Fruit fly (Drosophila melanogaster): ENCODE measurements around the gene CG42728.

CG42728 gene

DNA sequence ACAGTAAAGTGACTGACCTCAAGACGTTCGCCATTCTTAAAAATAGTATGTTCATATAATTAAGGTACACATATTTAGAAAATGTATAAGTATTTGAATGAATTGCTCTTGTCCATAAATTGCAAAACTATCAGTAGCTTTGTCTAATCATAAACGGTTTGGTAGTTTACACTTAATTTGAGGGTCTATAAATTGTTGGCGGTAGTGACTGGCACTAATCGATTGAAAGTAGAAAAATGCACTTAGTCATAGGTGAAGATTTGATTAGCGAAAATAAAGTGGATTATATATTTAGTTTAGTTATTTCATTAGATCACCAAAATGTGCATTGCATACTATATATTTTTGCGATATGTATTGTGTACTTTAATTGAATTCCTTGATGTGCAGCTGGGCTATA, 14.3 kb downstream of the CG42728 start:
- no peak for TF ChIP-seq CG17801 (GFP tag; optimal IDR thresholded peaks at IDR 0.05; ENCODE audit: partially characterized antibody)

DNA sequence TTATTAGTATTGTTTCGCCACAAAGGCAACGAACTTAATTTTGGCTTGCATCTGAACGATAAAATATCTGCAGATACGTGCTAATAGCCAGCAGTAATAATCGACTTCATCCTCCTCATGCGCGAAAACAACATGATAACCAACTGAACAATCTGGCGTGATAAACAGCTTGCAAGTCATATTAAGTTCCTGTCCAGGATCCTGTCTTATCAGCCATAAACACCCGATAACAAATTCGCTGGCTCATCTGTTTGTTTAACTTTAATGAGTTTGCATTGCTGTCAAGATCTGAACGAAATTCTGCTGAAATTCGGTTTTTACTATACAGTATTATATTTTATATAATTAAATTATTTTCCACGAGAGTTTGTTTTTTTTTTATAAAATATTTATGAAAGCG, 14.7 kb downstream of the CG42728 start:
- TF ChIP-seq CG17801 (GFP tag; optimal IDR thresholded peaks at IDR 0.05; ENCODE audit: partially characterized antibody) = no peak

DNA sequence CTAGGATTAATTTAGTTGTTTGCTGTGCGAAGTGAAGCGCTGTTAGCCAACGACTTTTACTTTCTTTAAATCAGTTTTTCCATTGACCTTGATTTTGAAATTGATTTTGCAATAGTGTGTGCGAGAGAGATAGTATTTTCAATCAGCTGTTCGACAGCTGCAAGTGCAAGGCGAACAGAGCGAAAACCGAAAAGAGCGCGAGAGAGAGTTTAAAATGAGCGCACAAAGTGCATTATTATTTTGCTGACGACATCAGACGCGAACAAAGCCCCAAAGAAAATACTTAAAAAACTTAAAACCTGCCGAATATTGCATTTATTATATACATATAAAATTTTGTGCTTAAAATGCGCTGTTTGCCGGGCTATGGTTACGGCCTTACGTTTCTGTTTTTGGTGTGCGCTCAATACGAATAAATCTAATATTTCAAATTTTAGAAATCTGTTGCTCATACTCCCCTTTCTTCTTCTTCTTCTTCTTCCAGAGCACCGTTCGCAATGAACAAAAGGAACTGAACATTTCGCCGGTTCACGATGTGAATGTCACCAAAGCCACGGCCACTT, 16.2 kb downstream of the CG42728 start:
- TF ChIP-seq CG17801 (GFP tag; optimal IDR thresholded peaks at IDR 0.05; ENCODE audit: partially characterized antibody) = peak; percentile 56

DNA sequence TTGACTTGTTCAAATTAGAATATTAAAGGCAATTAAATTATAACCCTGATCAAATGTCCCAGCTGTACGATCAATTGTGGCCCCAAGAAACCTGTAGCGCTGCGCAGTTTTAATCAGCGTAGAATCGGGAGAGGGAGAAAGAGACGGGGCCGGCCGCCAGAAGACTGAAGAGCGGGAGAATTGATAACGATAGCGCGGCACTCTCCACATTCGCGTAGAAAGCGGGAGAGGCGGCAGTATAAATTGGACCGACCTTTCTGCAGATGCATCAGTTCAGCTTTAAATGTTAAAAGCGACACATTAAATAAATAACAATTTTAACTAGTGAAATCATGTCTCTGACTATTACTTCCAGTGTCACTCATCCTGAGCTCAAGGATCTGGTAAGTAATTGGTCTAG, 17.2 kb downstream of the CG42728 start, which contains the start of gene MsrA:
Gene MsrA (plus strand): TSS at position 266 of the 400 bp plus-strand sequence.
- peak; percentile 36 for TF ChIP-seq CG17801 (GFP tag; optimal IDR thresholded peaks at IDR 0.05; ENCODE audit: partially characterized antibody)

- no peak for TF ChIP-seq CG17801 (GFP tag; optimal IDR thresholded peaks at IDR 0.05; ENCODE audit: partially characterized antibody)
Observed at dm6 chr3L:15509398-15509797, 18.6 kb downstream of the CG42728 start, which contains the start of the genes gdl and gdl-ORF39. gdl (plus strand) TSS chr3L:15509445. gdl-ORF39 (plus strand) TSS chr3L:15509445.

- no peak for TF ChIP-seq CG17801 (GFP tag; optimal IDR thresholded peaks at IDR 0.05; ENCODE audit: partially characterized antibody)
Observed at dm6 chr3L:15508750-15509149, 19.2 kb downstream of the CG42728 start, which contains the start of gene Z600. Z600 (plus strand) TSS chr3L:15509061.

- TF ChIP-seq CG17801 (GFP tag; optimal IDR thresholded peaks at IDR 0.05; ENCODE audit: partially characterized antibody) = peak; percentile 99
Observed at dm6 chr3L:15508233-15508632, 19.8 kb downstream of the CG42728 start, which contains the start of gene CG7841. CG7841 (minus strand) TSS chr3L:15508252.

DNA sequence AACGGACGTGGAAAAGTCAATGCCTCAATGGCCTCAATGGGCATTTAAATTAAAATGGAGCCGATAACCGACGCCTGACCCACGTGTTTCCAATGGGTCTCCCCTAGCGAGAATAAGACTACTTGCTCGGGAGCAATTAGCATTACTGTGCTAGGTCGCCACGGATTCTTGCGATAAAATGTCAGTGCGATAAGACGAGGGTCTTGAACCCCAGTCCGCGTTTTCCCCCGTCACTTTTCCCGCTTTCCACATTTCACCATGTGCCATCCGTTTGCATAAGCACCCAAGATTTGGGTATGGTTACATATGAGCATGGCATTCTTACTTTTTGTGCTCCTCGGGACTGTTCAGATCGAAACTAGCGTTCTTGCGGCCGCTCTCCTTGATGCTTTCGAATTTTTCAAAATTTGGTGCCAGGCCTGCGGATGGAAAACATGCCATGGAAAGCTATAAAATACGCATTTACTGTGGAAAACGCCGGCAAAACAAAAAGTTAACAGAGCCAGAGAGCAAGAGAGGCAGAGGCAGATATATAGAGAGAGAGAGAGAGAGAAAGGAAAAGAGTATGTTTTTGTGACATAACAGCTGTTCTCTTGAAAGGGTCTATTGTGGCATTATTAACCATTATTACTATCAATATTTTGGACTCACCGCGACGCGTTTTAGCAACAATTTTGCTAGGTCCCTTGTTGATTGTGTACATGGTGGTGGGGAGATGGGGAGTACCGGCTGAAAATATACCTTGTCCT, 20.7 kb downstream of the CG42728 start:
- TF ChIP-seq CG17801 (GFP tag; optimal IDR thresholded peaks at IDR 0.05; ENCODE audit: partially characterized antibody) = no peak

dm6 chr3L:15506174-15506926, 21.6 kb downstream of the CG42728 start:
- TF ChIP-seq CG17801 (GFP tag; optimal IDR thresholded peaks at IDR 0.05; ENCODE audit: partially characterized antibody) = no peak

dm6 chr3L:15504687-15505086, 23.3 kb downstream of the CG42728 start, which contains the start of gene CG7857:
CG7857 (minus strand) TSS chr3L:15504894.
- no peak for TF ChIP-seq CG17801 (GFP tag; optimal IDR thresholded peaks at IDR 0.05; ENCODE audit: partially characterized antibody)

DNA sequence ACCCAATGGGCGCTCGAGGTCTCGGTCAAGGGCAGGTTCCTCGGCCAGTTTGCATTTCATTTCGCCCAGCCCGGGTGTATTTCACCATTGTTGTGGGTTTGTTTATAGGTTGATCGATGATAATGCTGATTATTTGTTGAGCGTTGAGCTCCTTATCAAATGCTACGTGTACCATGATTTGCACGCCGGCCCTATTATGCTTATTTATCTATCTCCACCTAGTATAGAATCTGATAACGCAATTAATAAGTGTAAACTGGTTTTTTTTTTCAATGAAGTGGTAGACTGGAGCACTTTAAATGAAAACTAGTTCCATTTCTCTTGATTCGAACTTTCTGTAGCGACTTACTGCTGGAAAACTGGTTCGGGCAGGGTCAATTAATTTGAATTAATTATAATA, 25.7 kb downstream of the CG42728 start:
- TF ChIP-seq CG17801 (GFP tag; optimal IDR thresholded peaks at IDR 0.05; ENCODE audit: partially characterized antibody) = no peak

- no peak for TF ChIP-seq CG17801 (GFP tag; optimal IDR thresholded peaks at IDR 0.05; ENCODE audit: partially characterized antibody)
Observed at dm6 chr3L:15501646-15501972, 26.4 kb downstream of the CG42728 start.

DNA sequence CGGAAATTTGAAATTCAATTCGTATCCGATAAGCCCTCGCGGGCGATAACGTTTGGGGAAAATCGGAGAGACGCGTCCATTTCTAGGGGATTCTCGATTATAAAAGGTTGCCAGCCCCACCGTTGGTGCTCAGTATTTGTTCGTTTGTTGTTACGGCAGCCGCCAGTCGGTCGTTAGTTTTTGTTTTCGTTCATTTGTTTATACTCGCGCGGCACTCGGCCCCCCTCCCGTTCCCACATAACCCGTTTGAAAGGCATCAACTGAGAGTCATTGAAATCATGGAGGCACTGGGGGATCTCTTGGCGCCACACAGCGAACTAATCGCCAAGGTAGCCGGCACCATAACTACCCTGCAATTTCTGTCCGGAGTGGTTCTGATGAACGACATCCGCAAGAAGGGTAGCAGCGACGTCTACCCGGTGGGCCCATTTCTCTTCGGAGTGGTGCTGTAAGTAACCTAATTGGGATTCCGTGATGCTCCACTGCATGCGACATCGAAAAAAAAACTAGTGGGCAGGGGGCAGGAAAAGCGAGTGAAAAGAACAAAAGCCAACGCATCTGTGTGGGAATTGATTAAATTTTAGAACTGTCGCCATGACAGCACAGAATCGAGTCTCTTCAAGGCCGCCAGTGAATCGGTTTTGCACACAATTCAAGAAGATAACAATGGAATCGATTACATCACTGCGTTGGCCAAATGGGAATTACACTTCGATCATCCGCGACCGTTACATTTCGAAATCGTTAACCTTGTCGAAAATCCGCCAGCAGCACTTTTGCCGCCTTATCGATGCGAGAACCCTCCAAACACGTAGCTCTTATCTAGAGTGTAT, 27.0 kb downstream of the CG42728 start, which contains the start of gene CG7272:
Gene CG7272 (plus strand): TSS at position 126 of the 833 bp plus-strand sequence.
- TF ChIP-seq CG17801 (GFP tag; optimal IDR thresholded peaks at IDR 0.05; ENCODE audit: partially characterized antibody) = peak; percentile 1

dm6 chr3L:15498745-15499144, 29.3 kb downstream of the CG42728 start, which contains the start of gene CG7275:
CG7275 (plus strand) TSS chr3L:15498959.
- no peak for TF ChIP-seq CG17801 (GFP tag; optimal IDR thresholded peaks at IDR 0.05; ENCODE audit: partially characterized antibody)

dm6 chr3L:15497902-15498301, 30.1 kb downstream of the CG42728 start, which contains the start of gene CG7276:
CG7276 (plus strand) TSS chr3L:15498202.
- TF ChIP-seq CG17801 (GFP tag; optimal IDR thresholded peaks at IDR 0.05; ENCODE audit: partially characterized antibody) = no peak
